Fruit fly (Drosophila melanogaster) whole organism, prepupa: ENCODE data around the gene CG18265.

Source experiments
- Blimp-1 ChIP-seq: fragments of 200-800 bp; sonication (Bioruptor generic); optimal IDR thresholded peaks from 3 replicates; lab custom pipeline; 2017; ENCODE audit warnings: missing biosample characterization, missing genetic modification characterization, mild to moderate bottlenecking, moderate library complexity, missing genetic modification reagents
- CG10631 ChIP-seq: fragments of 200-800 bp; sonication (Bioruptor generic); optimal IDR thresholded peaks from 2 replicates; lab custom pipeline; 2016; ENCODE audit warnings: missing biosample characterization, missing genetic modification characterization
- CG10669 ChIP-seq: fragments of 200-800 bp; sonication (Bioruptor generic); optimal IDR thresholded peaks from 3 replicates; lab custom pipeline; 2018; ENCODE audit warnings: missing biosample characterization, mild to moderate bottlenecking, missing genetic modification characterization, moderate library complexity
- CG1621 ChIP-seq: fragments of 200-800 bp; sonication (Bioruptor generic); optimal IDR thresholded peaks from 3 replicates; lab custom pipeline; 2018; ENCODE audit warnings: missing biosample characterization, mild to moderate bottlenecking, missing genetic modification characterization
- CG3032 ChIP-seq: fragments of 200-800 bp; optimal IDR thresholded peaks from 2 replicates; lab custom pipeline; 2019; ENCODE audit warnings: missing biosample characterization, mild to moderate bottlenecking, missing genetic modification characterization, moderate library complexity
- CG34406 ChIP-seq: fragments of 200-800 bp; sonication (Bioruptor generic); optimal IDR thresholded peaks from 3 replicates; lab custom pipeline; 2016; ENCODE audit warnings: missing biosample characterization, missing genetic modification characterization
- CG6792 ChIP-seq: fragments of 200-800 bp; sonication (Bioruptor generic); optimal IDR thresholded peaks from 3 replicates; lab custom pipeline; 2016; ENCODE audit warnings: missing biosample characterization, missing genetic modification characterization
- CG6808 ChIP-seq: fragments of 200-800 bp; sonication (Bioruptor generic); optimal IDR thresholded peaks from 3 replicates; lab custom pipeline; 2017; ENCODE audit warnings: missing biosample characterization, missing genetic modification characterization, mild to moderate bottlenecking, moderate library complexity, missing genetic modification reagents
- CG9139 ChIP-seq: fragments of 200-800 bp; sonication (Bioruptor generic); optimal IDR thresholded peaks from 3 replicates; lab custom pipeline; 2017; ENCODE audit warnings: missing biosample characterization, mild to moderate bottlenecking, missing genetic modification characterization
- Eip75B ChIP-seq: fragments of 200-800 bp; sonication (Bioruptor generic); optimal IDR thresholded peaks from 3 replicates; lab custom pipeline; 2016; ENCODE audit warnings: missing biosample characterization, missing genetic modification characterization
- Eip78C ChIP-seq: fragments of 200-800 bp; sonication (Bioruptor generic); peaks from one replicate; lab custom pipeline; 2016; ENCODE audit warnings: missing biosample characterization, missing genetic modification characterization
- Ets21C ChIP-seq: fragments of 200-800 bp; sonication (Bioruptor generic); optimal IDR thresholded peaks from 3 replicates; lab custom pipeline; 2016; ENCODE audit warnings: missing biosample characterization, missing genetic modification characterization
- Hr38 ChIP-seq: sonication (Bioruptor generic); optimal IDR thresholded peaks from 2 replicates; lab custom pipeline; 2016; ENCODE audit warnings: missing biosample characterization, missing genetic modification characterization
- Hr4 ChIP-seq: fragments of 200-800 bp; sonication (Bioruptor generic); optimal IDR thresholded peaks from 3 replicates; lab custom pipeline; 2016; ENCODE audit warnings: missing biosample characterization, missing genetic modification characterization
- Met ChIP-seq: fragments of 200-800 bp; sonication (Bioruptor generic); optimal IDR thresholded peaks from 3 replicates; lab custom pipeline; 2016; ENCODE audit warnings: missing biosample characterization, missing genetic modification characterization
- OdsH ChIP-seq: fragments of 200-800 bp; sonication (Bioruptor generic); optimal IDR thresholded peaks from 3 replicates; lab custom pipeline; 2016; ENCODE audit warnings: missing biosample characterization, missing genetic modification characterization
- Smox ChIP-seq: fragments of 200-800 bp; sonication (Bioruptor generic); optimal IDR thresholded peaks from 3 replicates; lab custom pipeline; 2016; ENCODE audit warnings: missing biosample characterization, missing genetic modification characterization
- Sox14 ChIP-seq: fragments of 200-800 bp; sonication (Bioruptor generic); optimal IDR thresholded peaks from 3 replicates; lab custom pipeline; 2016; ENCODE audit warnings: missing biosample characterization, missing genetic modification characterization
- acj6 ChIP-seq: fragments of 200-800 bp; sonication (Bioruptor generic); optimal IDR thresholded peaks from 3 replicates; lab custom pipeline; 2016; ENCODE audit warnings: missing biosample characterization, missing genetic modification characterization
- cyc ChIP-seq: fragments of 200-800 bp; sonication (Bioruptor generic); optimal IDR thresholded peaks from 3 replicates; lab custom pipeline; 2016; ENCODE audit warnings: missing biosample characterization, missing genetic modification characterization
- dsx ChIP-seq: fragments of 200-800 bp; optimal IDR thresholded peaks from 3 replicates; lab custom pipeline; 2019; ENCODE audit warnings: missing biosample characterization, mild to moderate bottlenecking, missing genetic modification characterization, moderate library complexity; ENCODE audit not compliant: poor library complexity, severe bottlenecking
- eg ChIP-seq: fragments of 200-800 bp; sonication (Bioruptor generic); IDR thresholded peaks from 3 replicates; pipeline ENCODE4 v1.3.6; 2022; ENCODE audit warnings: missing biosample characterization, missing genetic modification characterization
- fd85E ChIP-seq: fragments of 200-800 bp; sonication (Bioruptor generic); optimal IDR thresholded peaks from 3 replicates; lab custom pipeline; 2016; ENCODE audit warnings: missing biosample characterization, missing genetic modification characterization
- fkh ChIP-seq: fragments of 200-800 bp; sonication (Bioruptor generic); optimal IDR thresholded peaks from 3 replicates; lab custom pipeline; 2017; ENCODE audit warnings: missing biosample characterization, mild to moderate bottlenecking, missing genetic modification characterization, moderate library complexity
- lz ChIP-seq: fragments of 200-800 bp; sonication (Bioruptor generic); optimal IDR thresholded peaks from 3 replicates; lab custom pipeline; 2016; ENCODE audit warnings: missing biosample characterization, missing genetic modification characterization
- pdm3 ChIP-seq: fragments of 200-800 bp; sonication (Bioruptor generic); optimal IDR thresholded peaks from 3 replicates; lab custom pipeline; 2016; ENCODE audit warnings: missing biosample characterization, missing genetic modification characterization
- salr ChIP-seq, 2 experiments: fragments of 200-800 bp; sonication (Bioruptor generic); optimal IDR thresholded peaks; 3 replicates each; lab custom pipeline; 2016 to 2018; ENCODE audit warnings: missing biosample characterization in 2 of 2, missing genetic modification characterization in 2 of 2, mild to moderate bottlenecking in 1 of 2
- spab ChIP-seq: fragments of 200-800 bp; sonication (Bioruptor generic); optimal IDR thresholded peaks from 2 replicates; lab custom pipeline; 2017; ENCODE audit warnings: missing biosample characterization, mild to moderate bottlenecking, missing genetic modification characterization, missing genetic modification reagents
- ss ChIP-seq, 2 experiments: fragments of 200-800 bp; sonication (Bioruptor generic); optimal IDR thresholded peaks; 2 replicates in 1 of 2; 3 replicates in 1 of 2; lab custom pipeline; 2017 to 2018; ENCODE audit warnings: mild to moderate bottlenecking in 2 of 2, missing biosample characterization in 2 of 2, missing genetic modification characterization in 2 of 2, moderate library complexity in 1 of 2
- svp ChIP-seq: fragments of 200-800 bp; sonication (Bioruptor generic); peaks from one replicate; lab custom pipeline; 2016; ENCODE audit warnings: missing biosample characterization, missing genetic modification characterization
- vri ChIP-seq: fragments of 200-800 bp; sonication (Bioruptor generic); optimal IDR thresholded peaks from 3 replicates; lab custom pipeline; 2016; ENCODE audit warnings: missing biosample characterization, mild to moderate bottlenecking, missing genetic modification characterization

CG18265 gene

DNA sequence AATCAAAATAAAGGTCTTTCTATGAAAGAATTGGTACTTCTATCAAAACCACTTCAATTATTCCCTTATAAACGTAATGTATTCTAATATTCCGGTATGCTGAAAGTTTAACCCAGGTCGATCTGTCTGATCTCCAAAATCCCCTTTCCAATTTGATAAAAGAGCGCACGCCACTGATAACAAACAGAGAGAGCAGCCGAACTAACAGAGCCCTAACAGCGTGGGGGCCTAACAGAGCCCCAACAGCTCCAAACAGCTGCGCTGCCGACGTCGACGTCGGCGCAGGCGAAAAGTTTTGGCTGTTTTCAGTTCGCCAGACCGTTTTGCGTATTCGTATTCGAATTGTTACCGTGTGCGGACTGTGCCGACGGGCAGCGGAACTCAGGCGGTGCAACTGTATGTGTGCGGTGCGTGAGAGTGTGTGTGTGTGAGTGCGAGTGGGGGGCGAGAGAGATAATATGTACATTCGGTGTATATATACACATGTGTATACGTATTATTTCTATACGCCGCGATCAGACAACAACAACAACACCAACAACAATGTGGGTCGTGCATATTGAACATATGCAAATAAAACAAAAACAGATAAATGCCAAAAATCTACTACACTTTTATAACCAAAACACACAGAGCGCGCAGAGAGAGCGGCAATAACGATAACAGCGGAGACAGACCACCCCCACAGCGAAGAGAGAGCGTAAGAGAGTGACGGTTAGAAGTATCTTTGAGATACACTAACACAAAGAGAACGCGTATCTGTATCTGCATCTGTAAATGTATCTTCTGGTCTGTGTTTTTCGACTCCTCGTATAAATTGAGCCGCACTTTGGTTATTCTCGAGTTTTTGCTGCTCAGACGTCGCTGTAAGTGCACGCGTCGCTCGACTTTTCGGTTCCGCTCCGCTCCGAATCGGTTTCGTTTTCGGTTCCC is 47.9 kb downstream of the CG18265 start, which contains the start of gene Oatp74D (continued):
- TF ChIP-seq cyc (peak; percentile 56), Blimp-1 (GFP tag; lab: Kevin White, UChicago) (peak; percentile 62), vri (GFP tag; lab: Kevin White, UChicago) (peak; percentile 60), salr (GFP tag; optimal IDR thresholded peaks at IDR 0.05; lab: Kevin White, UChicago) (peak in 1 of 2 experiments; percentile 47), Eip78C (GFP tag; lab: Kevin White, UChicago) (peak; percentile 90), eg (GFP tag; lab: Robert Waterston, UW) (peak; percentile 79), CG6792 (GFP tag; lab: Kevin White, UChicago) (peak; percentile 46), spab (GFP tag; lab: Kevin White, UChicago) (no peak), CG34406 (GFP tag; lab: Kevin White, UChicago) (peak; percentile 56), CG6808 (no peak)

DNA sequence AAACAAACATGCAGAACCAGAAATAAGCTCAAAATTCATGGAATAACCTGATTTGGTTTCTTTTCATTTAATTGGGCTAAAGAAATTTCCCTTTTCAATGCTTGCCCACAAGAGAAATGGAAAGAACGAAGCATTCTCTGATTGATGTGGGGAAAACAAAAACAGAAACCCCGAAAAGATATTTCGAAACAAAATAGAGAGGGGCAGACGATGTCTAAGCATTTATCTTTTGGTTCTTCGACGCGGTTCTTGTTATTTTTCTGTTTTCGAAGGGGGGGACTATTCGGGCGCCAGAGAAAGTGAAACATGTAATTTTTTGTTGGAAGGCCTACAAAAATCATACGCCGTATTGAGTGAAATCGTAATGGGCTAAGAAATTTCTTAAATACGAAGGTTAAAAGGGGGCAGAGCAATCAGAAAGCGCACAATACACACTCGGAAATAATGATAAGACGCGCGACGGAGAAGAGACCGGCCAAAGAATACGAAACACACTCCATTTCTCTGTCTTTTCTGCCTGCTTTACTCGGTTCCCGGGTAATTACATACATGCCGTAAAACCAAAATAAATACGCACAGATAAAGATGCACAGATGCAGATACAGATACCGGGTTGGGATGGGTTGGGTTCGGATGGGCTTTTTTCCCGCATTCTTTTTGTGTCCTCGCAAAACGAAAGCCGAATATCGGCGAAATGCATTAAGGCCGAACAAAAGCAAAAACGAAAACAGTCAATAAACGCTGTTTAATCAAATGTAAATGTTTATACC is 49.6 kb downstream of the CG18265 start:
- TF ChIP-seq CG6792 (GFP tag; lab: Kevin White, UChicago) (no peak), Hr4 (GFP tag; lab: Kevin White, UChicago) (no peak), fkh (peak; percentile 12), pdm3 (no peak), Eip75B (peak; percentile 5), CG10631 (GFP tag; lab: Kevin White, UChicago) (no peak), CG10669 (GFP tag; lab: Kevin White, UChicago) (no peak), fd85E (GFP tag; lab: Kevin White, UChicago) (no peak), CG6808 (no peak), Hr38 (GFP tag; lab: Kevin White, UChicago) (no peak), svp (GFP tag; lab: Kevin White, UChicago) (peak; percentile 89), acj6 (no peak), ss (GFP tag; optimal IDR thresholded peaks at IDR 0.05; lab: Kevin White, UChicago) (peak; percentile 2 to 27), Sox14 (GFP tag; lab: Kevin White, UChicago) (no peak), eg (GFP tag; lab: Robert Waterston, UW) (no peak), lz (GFP tag; lab: Kevin White, UChicago) (no peak), Met (no peak), CG1621 (tag; lab: Kevin White, UChicago) (peak; percentile 16), Blimp-1 (GFP tag; lab: Kevin White, UChicago) (peak; percentile 30), Eip78C (GFP tag; lab: Kevin White, UChicago) (peak; percentile 62)
- TF ChIP-seq, all 60 proteins: peak for 7

DNA sequence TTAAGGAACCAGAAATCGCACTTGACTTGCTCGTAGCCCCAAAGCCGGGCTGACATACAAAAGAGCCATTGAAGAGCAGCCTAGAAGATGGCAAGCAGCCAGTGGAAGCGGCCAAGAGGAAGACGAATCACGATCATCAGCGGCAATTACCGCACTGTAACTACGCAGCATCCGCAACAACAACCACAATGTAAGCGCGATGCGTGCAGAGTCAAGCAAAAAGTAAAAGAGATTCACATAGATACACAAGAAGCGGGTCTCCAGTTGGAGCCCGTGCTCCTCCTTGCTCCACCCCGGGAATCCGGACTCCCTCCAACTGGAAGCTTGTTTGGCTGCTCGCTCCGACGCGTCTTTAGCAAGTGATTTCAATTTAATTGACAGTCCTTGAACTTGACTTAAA is 52.4 kb downstream of the CG18265 start:
- TF ChIP-seq Hr4 (GFP tag; lab: Kevin White, UChicago) (no peak), ss (GFP tag; optimal IDR thresholded peaks at IDR 0.05; lab: Kevin White, UChicago) (peak in 1 of 2 experiments; percentile 93), CG9139 (GFP tag; lab: Kevin White, UChicago) (no peak), OdsH (GFP tag; lab: Kevin White, UChicago) (no peak), CG3032 (tag; lab: Kevin White, UChicago) (no peak), salr (GFP tag; optimal IDR thresholded peaks at IDR 0.05; lab: Kevin White, UChicago) (no peak), lz (GFP tag; lab: Kevin White, UChicago) (no peak), fkh (no peak), fd85E (GFP tag; lab: Kevin White, UChicago) (no peak), Hr38 (GFP tag; lab: Kevin White, UChicago) (no peak), svp (GFP tag; lab: Kevin White, UChicago) (no peak), CG1621 (tag; lab: Kevin White, UChicago) (peak; percentile 1), eg (GFP tag; lab: Robert Waterston, UW) (no peak), CG10669 (GFP tag; lab: Kevin White, UChicago) (no peak), dsx (peak; percentile 87), Ets21C (GFP tag; lab: Kevin White, UChicago) (no peak), Eip75B (peak; percentile 3), pdm3 (no peak), CG6792 (GFP tag; lab: Kevin White, UChicago) (no peak), Eip78C (GFP tag; lab: Kevin White, UChicago) (peak; percentile 72), Smox (GFP tag; lab: Kevin White, UChicago) (no peak), Blimp-1 (GFP tag; lab: Kevin White, UChicago) (peak; percentile 10)
